Worm (Caenorhabditis elegans) whole organism, L4/young adult: ENCODE data around the gene fbxa-153.

Experiments
- W03F9.2 ChIP-seq: fragments of 150-350 bp; optimal IDR thresholded peaks from 2 replicates; lab custom pipeline; 2014; ENCODE audit warnings: missing biosample characterization, missing genetic modification characterization
- dao-5 ChIP-seq: sonication (generic microtip); optimal IDR thresholded peaks from 2 replicates; lab custom pipeline; 2016; ENCODE audit warnings: missing genotype, missing genetic modification characterization, moderate library complexity, missing compliant biosample characterization
- him-1 ChIP-seq: sonication (generic microtip); optimal IDR thresholded peaks from 2 replicates; lab custom pipeline; 2016; ENCODE audit warnings: missing genotype, missing genetic modification reagents, missing genetic modification characterization, missing compliant biosample characterization

DNA sequence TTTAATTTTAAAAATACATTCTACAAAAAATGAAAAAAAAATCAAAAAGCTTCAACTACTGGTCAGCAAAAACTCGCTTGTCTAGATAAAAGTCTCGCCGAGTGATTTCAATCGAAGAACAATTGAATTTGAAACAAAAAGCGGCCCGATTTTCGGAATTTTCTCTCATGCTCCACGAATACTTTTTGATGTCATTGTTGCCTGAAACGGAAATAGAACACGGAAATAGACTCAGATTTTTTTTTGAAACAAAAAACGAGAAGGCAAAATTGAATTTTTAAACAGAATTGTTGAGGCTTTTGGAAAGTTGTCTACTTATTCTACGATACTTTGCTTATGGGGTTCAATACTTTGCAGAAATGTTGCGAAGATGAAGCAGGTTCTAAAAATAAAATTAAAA lies 46.7 kb downstream of the fbxa-153 start:
- TF ChIP-seq him-1 (tag; lab: Kevin White, UChicago) (no peak), dao-5 (no peak), W03F9.2 (tag; lab: Kevin White, UChicago) (no peak)
